Worm (Caenorhabditis elegans) whole organism, young adult: Measurements from ENCODE around the gene R11E3.1.

Experiments
- B0035.1 ChIP-seq: sonication (generic microtip); optimal IDR thresholded peaks from 2 replicates; lab custom pipeline; 2016; ENCODE audit warnings: missing genetic modification characterization, mild to moderate bottlenecking, missing compliant biosample characterization, missing genotype, missing genetic modification reagents
- B0261.1 ChIP-seq: sonication (generic microtip); optimal IDR thresholded peaks from 2 replicates; lab custom pipeline; 2016; ENCODE audit warnings: mild to moderate bottlenecking, missing genetic modification characterization, moderate library complexity, missing compliant biosample characterization
- B0336.3 ChIP-seq: fragments of 200-800 bp; sonication (Bioruptor generic); IDR thresholded peaks from 2 replicates; pipeline ENCODE4 v1.3.6; 2022; ENCODE audit warnings: missing genetic modification characterization, missing compliant biosample characterization
- F22D6.2 ChIP-seq: sonication (generic microtip); optimal IDR thresholded peaks from 2 replicates; lab custom pipeline; 2016; ENCODE audit warnings: mild to moderate bottlenecking, missing genetic modification characterization, missing compliant biosample characterization
- F49E8.2 ChIP-seq: sonication (generic microtip); optimal IDR thresholded peaks from 3 replicates; lab custom pipeline; 2017; ENCODE audit warnings: missing genetic modification characterization, mild to moderate bottlenecking, missing compliant biosample characterization, antibody characterized with exemption, moderate library complexity; ENCODE audit not compliant: insufficient read depth
- K12H6.12 ChIP-seq: fragments of 200-800 bp; sonication (Bioruptor generic); optimal IDR thresholded peaks from 2 replicates; lab custom pipeline; 2018; ENCODE audit warnings: mild to moderate bottlenecking, missing genetic modification characterization, missing compliant biosample characterization
- Y53F4B.3 ChIP-seq: fragments of 200-800 bp; sonication (Bioruptor generic); IDR thresholded peaks from 2 replicates; pipeline ENCODE4 v1.3.6; 2022; ENCODE audit warnings: missing genetic modification reagents, missing genetic modification characterization, missing compliant biosample characterization
- akir-1 ChIP-seq: fragments of 200-800 bp; sonication (Bioruptor generic); optimal IDR thresholded peaks from 2 replicates; lab custom pipeline; 2018; ENCODE audit warnings: mild to moderate bottlenecking, missing genetic modification characterization, moderate library complexity, missing compliant biosample characterization
- ama-1 ChIP-seq, 3 experiments: fragments of 150-350 bp in 1 of 3; sonication (generic microtip) in 2 of 3; optimal IDR thresholded peaks; 2 replicates each; lab custom pipeline; 2014 to 2018; ENCODE audit warnings: missing biosample characterization in 2 of 3, missing genetic modification characterization in 2 of 3, missing genetic modification reagents in 2 of 3
- attf-3 ChIP-seq: fragments of 200-800 bp; sonication (Bioruptor generic); conservative IDR thresholded peaks from 2 replicates; pipeline ENCODE4 v1.3.6; 2022; ENCODE audit warnings: missing genetic modification reagents, missing genetic modification characterization, missing compliant biosample characterization
- bed-1 ChIP-seq: fragments of 200-800 bp; sonication (Bioruptor generic); IDR thresholded peaks from 2 replicates; pipeline ENCODE4 v1.3.6; 2022; ENCODE audit warnings: missing genetic modification reagents, missing genetic modification characterization, missing compliant biosample characterization
- bed-2 ChIP-seq: fragments of 200-800 bp; sonication (Bioruptor generic); IDR thresholded peaks from 2 replicates; pipeline ENCODE4 v1.3.6; 2022; ENCODE audit warnings: missing genetic modification reagents, missing genetic modification characterization, missing compliant biosample characterization
- ccch-3 ChIP-seq: fragments of 200-800 bp; sonication (Bioruptor generic); optimal IDR thresholded peaks from 2 replicates; lab custom pipeline; 2018; ENCODE audit warnings: mild to moderate bottlenecking, missing genetic modification characterization, missing compliant biosample characterization
- cebp-1 ChIP-seq, 2 experiments: fragments of 200-800 bp in 1 of 2; sonication (Bioruptor generic) in 1 of 2; sonication (generic microtip) in 1 of 2; IDR thresholded peaks in 1 of 2; optimal IDR thresholded peaks in 1 of 2; 2 replicates each; pipeline versions ENCODE4 v1.3.6 to Lab custom; 2017 to 2022; ENCODE audit warnings: missing compliant biosample characterization in 2 of 2, missing genetic modification characterization in 2 of 2, mild to moderate bottlenecking in 1 of 2, missing genetic modification reagents in 1 of 2, moderate library complexity in 1 of 2
- ceh-100 ChIP-seq: fragments of 200-800 bp; sonication (Bioruptor generic); IDR thresholded peaks from 2 replicates; pipeline ENCODE4 v1.3.6; 2022; ENCODE audit warnings: missing genetic modification reagents, missing genetic modification characterization, missing compliant biosample characterization
- ceh-40 ChIP-seq: fragments of 200-800 bp; sonication (Bioruptor generic); IDR thresholded peaks from 2 replicates; pipeline ENCODE4 v1.3.6; 2022; ENCODE audit warnings: missing genetic modification characterization, missing compliant biosample characterization
- ceh-58 ChIP-seq: fragments of 200-800 bp; sonication (Bioruptor generic); IDR thresholded peaks from 2 replicates; pipeline ENCODE4 v1.3.6; 2022; ENCODE audit warnings: missing genetic modification characterization, missing compliant biosample characterization
- chd-7 ChIP-seq: sonication (generic microtip); optimal IDR thresholded peaks from 2 replicates; lab custom pipeline; 2016; ENCODE audit warnings: mild to moderate bottlenecking, missing genetic modification characterization, moderate library complexity, missing compliant biosample characterization
- die-1 ChIP-seq: sonication (generic microtip); optimal IDR thresholded peaks from 2 replicates; lab custom pipeline; 2016; ENCODE audit warnings: missing genotype, mild to moderate bottlenecking, missing genetic modification characterization, missing compliant biosample characterization
- dpff-1 ChIP-seq: sonication (generic microtip); optimal IDR thresholded peaks from 2 replicates; lab custom pipeline; 2017; ENCODE audit warnings: mild to moderate bottlenecking, missing genetic modification characterization, missing compliant biosample characterization
- egl-44 ChIP-seq: fragments of 200-800 bp; sonication (Bioruptor generic); IDR thresholded peaks from 2 replicates; pipeline ENCODE4 v1.3.6; 2022; ENCODE audit warnings: missing genetic modification reagents, missing genetic modification characterization, missing compliant biosample characterization
- ets-4 ChIP-seq: fragments of 200-800 bp; sonication (Bioruptor generic); optimal IDR thresholded peaks from 2 replicates; lab custom pipeline; 2018; ENCODE audit warnings: mild to moderate bottlenecking, missing genetic modification characterization, missing compliant biosample characterization
- gei-17 ChIP-seq: fragments of 200-800 bp; sonication (Bioruptor generic); optimal IDR thresholded peaks from 2 replicates; lab custom pipeline; 2018; ENCODE audit warnings: mild to moderate bottlenecking, missing genetic modification characterization, missing compliant biosample characterization
- hmg-1.2 ChIP-seq: fragments of 200-800 bp; sonication (Bioruptor generic); IDR thresholded peaks from 2 replicates; pipeline ENCODE4 v1.3.6; 2022; ENCODE audit warnings: missing genetic modification reagents, missing genetic modification characterization, missing compliant biosample characterization
- lag-1 ChIP-seq: fragments of 200-800 bp; sonication (Bioruptor generic); IDR thresholded peaks from 2 replicates; pipeline ENCODE4 v1.3.6; 2022; ENCODE audit warnings: missing genetic modification reagents, missing genetic modification characterization, missing compliant biosample characterization
- let-607 ChIP-seq, 2 experiments: fragments of 200-800 bp in 1 of 2; sonication (Bioruptor generic) in 1 of 2; sonication (generic microtip) in 1 of 2; optimal IDR thresholded peaks; 2 replicates each; lab custom pipeline; 2016 to 2018; ENCODE audit warnings: mild to moderate bottlenecking in 2 of 2, missing compliant biosample characterization in 2 of 2, missing genetic modification characterization in 2 of 2, moderate library complexity in 2 of 2, missing genotype in 1 of 2
- lin-35 ChIP-seq, 3 experiments: fragments of 150-350 bp in 2 of 3; sonication (generic microtip) in 1 of 3; optimal IDR thresholded peaks; 2 replicates each; lab custom pipeline; 2014 to 2018; ENCODE audit warnings: missing biosample characterization in 3 of 3, missing genetic modification characterization in 3 of 3, missing genetic modification reagents in 3 of 3
- lsy-27 ChIP-seq: sonication (generic microtip); optimal IDR thresholded peaks from 2 replicates; lab custom pipeline; 2017; ENCODE audit warnings: missing genetic modification characterization, mild to moderate bottlenecking, missing compliant biosample characterization, antibody characterized with exemption, missing genotype, borderline replicate concordance; ENCODE audit not compliant: insufficient read depth
- madf-6 ChIP-seq: fragments of 200-800 bp; sonication (Bioruptor generic); IDR thresholded peaks from 2 replicates; pipeline ENCODE4 v1.3.6; 2022; ENCODE audit warnings: missing genetic modification reagents, missing genetic modification characterization, missing compliant biosample characterization
- mes-4 ChIP-seq: sonication (generic microtip); optimal IDR thresholded peaks from 2 replicates; lab custom pipeline; 2016; ENCODE audit warnings: missing genotype, missing genetic modification characterization, missing compliant biosample characterization
- nfya-1 ChIP-seq: sonication (generic microtip); optimal IDR thresholded peaks from 2 replicates; lab custom pipeline; 2017; ENCODE audit warnings: antibody characterized with exemption, missing compliant biosample characterization, missing genetic modification characterization, borderline replicate concordance; ENCODE audit not compliant: insufficient read depth
- nfyb-1 ChIP-seq: fragments of 200-800 bp; sonication (Bioruptor generic); IDR thresholded peaks from 2 replicates; pipeline ENCODE4 v1.3.6; 2022; ENCODE audit warnings: missing genetic modification reagents, missing genetic modification characterization, missing compliant biosample characterization
- nhr-120 ChIP-seq: fragments of 200-800 bp; sonication (Bioruptor generic); IDR thresholded peaks from 2 replicates; pipeline ENCODE4 v1.3.6; 2022; ENCODE audit warnings: missing genetic modification characterization, missing compliant biosample characterization
- nhr-90 ChIP-seq: sonication (generic microtip); optimal IDR thresholded peaks from 2 replicates; lab custom pipeline; 2016; ENCODE audit warnings: missing genotype, mild to moderate bottlenecking, missing genetic modification characterization, missing compliant biosample characterization
- pha-4 ChIP-seq: fragments of 150-350 bp; sonication (generic microtip); optimal IDR thresholded peaks from 2 replicates; lab custom pipeline; 2014; ENCODE audit warnings: missing biosample characterization, missing genetic modification reagents, missing genetic modification characterization
- repo-1 ChIP-seq: sonication (generic microtip); optimal IDR thresholded peaks from 2 replicates; lab custom pipeline; 2017; ENCODE audit warnings: mild to moderate bottlenecking, missing genetic modification characterization, missing compliant biosample characterization
- rpc-1 ChIP-seq, 2 experiments: fragments of 150-350 bp in 1 of 2; sonication (generic microtip) in 1 of 2; optimal IDR thresholded peaks; 2 replicates each; lab custom pipeline; 2014 to 2018; ENCODE audit warnings: missing biosample characterization in 1 of 2, missing genetic modification characterization in 1 of 2, missing genetic modification reagents in 1 of 2, missing genotype in 1 of 2
- snpc-1.3 ChIP-seq: sonication (generic microtip); optimal IDR thresholded peaks from 2 replicates; lab custom pipeline; 2017; ENCODE audit warnings: missing genetic modification characterization, mild to moderate bottlenecking, missing compliant biosample characterization, antibody characterized with exemption, moderate library complexity, missing genotype, missing genetic modification reagents; ENCODE audit not compliant: insufficient read depth
- snpc-3.4 ChIP-seq: sonication (generic microtip); optimal IDR thresholded peaks from 2 replicates; lab custom pipeline; 2017; ENCODE audit warnings: missing genetic modification characterization, mild to moderate bottlenecking, missing compliant biosample characterization, antibody characterized with exemption, moderate library complexity, missing genotype, missing genetic modification reagents
- snpc-4 ChIP-seq, 5 experiments: fragments of 150-350 bp in 1 of 5; sonication (generic microtip) in 4 of 5; optimal IDR thresholded peaks; 2 replicates each; lab custom pipeline; 2014 to 2018; ENCODE audit warnings: missing genetic modification characterization in 5 of 5, missing biosample characterization in 3 of 5, antibody characterized with exemption in 2 of 5, mild to moderate bottlenecking in 2 of 5, missing compliant biosample characterization in 2 of 5, missing genotype in 2 of 5, moderate library complexity in 2 of 5, missing genetic modification reagents in 1 of 5
- somi-1 ChIP-seq: fragments of 200-800 bp; sonication (Bioruptor generic); optimal IDR thresholded peaks from 2 replicates; lab custom pipeline; 2018; ENCODE audit warnings: mild to moderate bottlenecking, missing genetic modification characterization, missing compliant biosample characterization
- sptf-2 ChIP-seq: fragments of 200-800 bp; sonication (Bioruptor generic); optimal IDR thresholded peaks from 2 replicates; lab custom pipeline; 2018; ENCODE audit warnings: mild to moderate bottlenecking, missing genetic modification characterization, missing compliant biosample characterization
- xnd-1 ChIP-seq: sonication (generic microtip); optimal IDR thresholded peaks from 2 replicates; lab custom pipeline; 2016; ENCODE audit warnings: missing genotype, missing genetic modification reagents, missing genetic modification characterization, missing compliant biosample characterization
- zfh-2 ChIP-seq: fragments of 200-800 bp; sonication (Bioruptor generic); conservative IDR thresholded peaks from 2 replicates; pipeline ENCODE4 v1.3.6; 2022; ENCODE audit warnings: missing genetic modification reagents, missing genetic modification characterization, missing compliant biosample characterization
- ztf-6 ChIP-seq: fragments of 200-800 bp; sonication (Bioruptor generic); IDR thresholded peaks from 2 replicates; pipeline ENCODE4 v1.3.6; 2022; ENCODE audit warnings: missing genetic modification reagents, missing genetic modification characterization, missing compliant biosample characterization

Gene R11E3.1

DNA sequence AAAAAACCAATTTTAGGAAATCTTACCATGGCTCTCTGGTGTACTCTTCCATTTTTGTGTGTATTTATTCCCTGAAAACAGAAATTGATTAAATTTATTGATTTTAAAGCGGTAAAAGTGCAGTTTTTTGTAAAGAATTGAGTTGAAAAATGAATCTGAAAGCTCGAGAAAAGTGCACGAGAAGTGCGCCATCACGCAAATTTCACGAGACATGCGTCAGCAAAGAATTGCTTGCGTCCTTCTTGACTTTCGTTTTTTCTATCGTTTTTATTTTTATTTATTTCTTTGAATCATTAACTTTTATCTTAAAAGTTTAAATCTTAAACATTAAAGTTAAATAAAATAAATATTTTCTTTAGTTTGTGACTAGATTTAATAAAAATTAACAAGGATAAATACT, 44.1 kb upstream of the R11E3.1 start, which contains the start of gene timm-17B.1:
Gene timm-17B.1, minus strand, starts transcription at position 71 of the 400 bp plus-strand sequence.
- no peak for TF ChIP-seq F49E8.2 (tag; lab: Kevin White, UChicago)
- 0 out of 2 replicates have a peak, but pooled peaks have one; percentile 50 for TF ChIP-seq B0336.3 (GFP tag; lab: Robert Waterston, UW)
- TF ChIP-seq ztf-6 (GFP tag; lab: Robert Waterston, UW) = no peak
- no peak for TF ChIP-seq cebp-1 (GFP tag; IDR thresholded peaks at IDR 0.05; lab: Robert Waterston, UW)
- peak; percentile 62 for TF ChIP-seq cebp-1 (tag; optimal IDR thresholded peaks at IDR 0.05; lab: Kevin White, UChicago)
- no peak for TF ChIP-seq lsy-27 (tag; lab: Kevin White, UChicago)
- TF ChIP-seq chd-7 = no peak
- TF ChIP-seq ama-1 (optimal IDR thresholded peaks at IDR 0.05; lab: Kevin White, UChicago) = no peak
- no peak for TF ChIP-seq ama-1 (GFP tag; optimal IDR thresholded peaks at IDR 0.05; lab: Kevin White, UChicago)
- no peak for TF ChIP-seq gei-17 (GFP tag; lab: Kevin White, UChicago)
- peak; percentile 12 for TF ChIP-seq snpc-4 (GFP tag; optimal IDR thresholded peaks at IDR 0.05; lab: Kevin White, UChicago)
- TF ChIP-seq snpc-4 (tag; optimal IDR thresholded peaks at IDR 0.05; lab: Kevin White, UChicago) = peak; percentile 34 to 64 (median 54)
- no peak for TF ChIP-seq bed-2
- no peak for TF ChIP-seq somi-1 (GFP tag; lab: Kevin White, UChicago)
- no peak for TF ChIP-seq die-1 (tag; lab: Kevin White, UChicago)
- TF ChIP-seq repo-1 (tag; lab: Kevin White, UChicago) = no peak
- TF ChIP-seq B0035.1 (tag; lab: Kevin White, UChicago) = no peak
- 0 out of 2 replicates have a peak, but pooled peaks have one; percentile 68 for TF ChIP-seq nfyb-1 (GFP tag; lab: Robert Waterston, UW)
- no peak for TF ChIP-seq pha-4
- TF ChIP-seq rpc-1 (optimal IDR thresholded peaks at IDR 0.05; lab: Kevin White, UChicago) = no peak
- no peak for TF ChIP-seq rpc-1 (tag; optimal IDR thresholded peaks at IDR 0.05; lab: Kevin White, UChicago)
- no peak for TF ChIP-seq ceh-58 (GFP tag; lab: Robert Waterston, UW)
- no peak for TF ChIP-seq nfya-1 (tag; lab: Kevin White, UChicago)
- no peak for TF ChIP-seq Y53F4B.3 (GFP tag; lab: Robert Waterston, UW)
- no peak for TF ChIP-seq nhr-120 (GFP tag; lab: Robert Waterston, UW)
- TF ChIP-seq egl-44 (GFP tag; lab: Robert Waterston, UW) = no peak
- TF ChIP-seq B0261.1 (tag; lab: Kevin White, UChicago) = no peak
- no peak for TF ChIP-seq ceh-40
- TF ChIP-seq bed-1 (GFP tag; lab: Robert Waterston, UW) = no peak
- peak in 1 of 2 experiments; percentile 14 for TF ChIP-seq let-607 (tag; optimal IDR thresholded peaks at IDR 0.05; lab: Kevin White, UChicago)
- TF ChIP-seq dpff-1 (tag; lab: Kevin White, UChicago) = no peak
- peak; percentile 39; the same call in 1 of the 2 replicates for TF ChIP-seq ceh-100
- TF ChIP-seq zfh-2 (GFP tag; lab: Robert Waterston, UW) = no peak
- peak; percentile 41 for TF ChIP-seq hmg-1.2 (GFP tag; lab: Robert Waterston, UW)
- TF ChIP-seq attf-3 (GFP tag; lab: Robert Waterston, UW) = no peak
- TF ChIP-seq sptf-2 (GFP tag; lab: Kevin White, UChicago) = no peak
- TF ChIP-seq F22D6.2 = no peak
- TF ChIP-seq K12H6.12 (tag; lab: Kevin White, UChicago) = no peak
- no peak for TF ChIP-seq ets-4 (GFP tag; lab: Kevin White, UChicago)
- no peak for TF ChIP-seq mes-4
- peak; percentile 30; the same call in 1 of the 2 replicates for TF ChIP-seq madf-6
- peak; percentile 51 for TF ChIP-seq xnd-1 (tag; lab: Kevin White, UChicago)
- TF ChIP-seq ccch-3 (GFP tag; lab: Kevin White, UChicago) = no peak
- peak in 1 of 3 experiments; percentile 66 for TF ChIP-seq lin-35 (GFP tag; optimal IDR thresholded peaks at IDR 0.05; lab: Kevin White, UChicago)
- no peak for TF ChIP-seq akir-1 (GFP tag; lab: Kevin White, UChicago)
- TF ChIP-seq lag-1 (GFP tag; lab: Robert Waterston, UW) = no peak
- no peak for TF ChIP-seq nhr-90 (tag; lab: Kevin White, UChicago)
- peak; percentile 19 for TF ChIP-seq snpc-3.4 (tag; lab: Kevin White, UChicago)
- TF ChIP-seq snpc-1.3 (tag; lab: Kevin White, UChicago) = no peak
